Fruit fly (Drosophila melanogaster): ENCODE results near the gene CG2225.
A peak's percentile ranks its signal among the peaks of the same experiment; 100 is the strongest.

Gene CG2225

dm6 chr2L:21618738-21619431 is 58.4 kb downstream of the CG2225 start (continued):
- TF ChIP-seq CG11696 (GFP tag; IDR thresholded peaks at IDR 0.05) (no peak), pfk (GFP tag; optimal IDR thresholded peaks at IDR 0.05) (no peak), CG6654 (GFP tag; optimal IDR thresholded peaks at IDR 0.05) (no peak), Myb (GFP tag; optimal IDR thresholded peaks at IDR 0.05) (peak; percentile 44), pan (optimal IDR thresholded peaks at IDR 0.05) (peak in 1 of 2 experiments; percentile 66), pan (GFP tag; optimal IDR thresholded peaks at IDR 0.05 in 1 of 2, IDR thresholded peaks at IDR 0.05 in 1 of 2) (peak in 1 of 2 experiments; percentile 36), CG15601 (tag; optimal IDR thresholded peaks at IDR 0.05) (peak; percentile 24), CG8089 (GFP tag; optimal IDR thresholded peaks at IDR 0.05) (no peak), CG18262 (tag; optimal IDR thresholded peaks at IDR 0.05) (peak; percentile 44), Hr78 (GFP tag; optimal IDR thresholded peaks at IDR 0.05) (no peak), tup (GFP tag; optimal IDR thresholded peaks at IDR 0.05) (no peak), Ssrp (tag; optimal IDR thresholded peaks at IDR 0.05) (peak; percentile 44), gcm2 (GFP tag; optimal IDR thresholded peaks at IDR 0.05) (no peak), CG31224 (GFP tag; IDR thresholded peaks at IDR 0.05) (no peak), Bdp1 (GFP tag; optimal IDR thresholded peaks at IDR 0.05) (no peak), peb (GFP tag; IDR thresholded peaks at IDR 0.05) (no peak), CG10431 (GFP tag; optimal IDR thresholded peaks at IDR 0.05) (no peak), pnt (GFP tag; optimal IDR thresholded peaks at IDR 0.05) (no peak), luna (GFP tag; optimal IDR thresholded peaks at IDR 0.05) (no peak), Meics (GFP tag; optimal IDR thresholded peaks at IDR 0.05) (peak; percentile 1), CG11723 (GFP tag; optimal IDR thresholded peaks at IDR 0.05) (no peak), CG8290 (GFP tag; optimal IDR thresholded peaks at IDR 0.05) (no peak), CG8290 (tag; optimal IDR thresholded peaks at IDR 0.05) (peak in 1 of 2 experiments; percentile 51), ken (GFP tag; IDR thresholded peaks at IDR 0.05) (no peak), hkb (optimal IDR thresholded peaks at IDR 0.05) (no peak), hkb (GFP tag; IDR thresholded peaks at IDR 0.05) (peak; percentile 38; the same call in 1 of the 2 replicates), CG9932 (GFP tag; IDR thresholded peaks at IDR 0.05) (no peak; the same call in 1 of the 2 replicates), CG1792 (GFP tag; optimal IDR thresholded peaks at IDR 0.05) (no peak), al (GFP tag; IDR thresholded peaks at IDR 0.05) (no peak; the same call in 1 of the 2 replicates), CG3065 (GFP tag; optimal IDR thresholded peaks at IDR 0.05) (peak; percentile 74), danr (GFP tag; IDR thresholded peaks at IDR 0.05) (no peak), CG9215 (GFP tag; IDR thresholded peaks at IDR 0.05) (no peak), ase (GFP tag; IDR thresholded peaks at IDR 0.05) (no peak), bab2 (GFP tag; optimal IDR thresholded peaks at IDR 0.05) (peak; percentile 52), CG13424 (tag; optimal IDR thresholded peaks at IDR 0.05) (peak; percentile 44), ash1 (GFP tag; optimal IDR thresholded peaks at IDR 0.05) (no peak), stwl (tag; optimal IDR thresholded peaks at IDR 0.05) (no peak), CG14014 (GFP tag; IDR thresholded peaks at IDR 0.05) (no peak), CG32532 (GFP tag; IDR thresholded peaks at IDR 0.05) (0 out of 2 replicates have a peak, but pooled peaks have one; percentile 32), chn (GFP tag; optimal IDR thresholded peaks at IDR 0.05) (peak; percentile 34), CG6791 (GFP tag; IDR thresholded peaks at IDR 0.05; ENCODE audit: partially characterized antibody) (0 out of 3 replicates have a peak, but pooled peaks have one; percentile 18), CG8944 (GFP tag; optimal IDR thresholded peaks at IDR 0.05) (peak; percentile 6), D (optimal IDR thresholded peaks at IDR 0.05) (no peak), D (GFP tag; optimal IDR thresholded peaks at IDR 0.05) (peak; percentile 54), vvl (GFP tag; IDR thresholded peaks at IDR 0.05) (peak; percentile 7; the same call in 1 of the 2 replicates), Hr39 (optimal IDR thresholded peaks at IDR 0.05) (no peak), lmd (GFP tag; IDR thresholded peaks at IDR 0.05) (no peak; the same call in 1 of the 2 replicates), CHES-1-like (GFP tag; optimal IDR thresholded peaks at IDR 0.05) (peak; percentile 38), Sry-δ (GFP tag; optimal IDR thresholded peaks at IDR 0.05) (peak; percentile 19), CG3281 (GFP tag; optimal IDR thresholded peaks at IDR 0.05) (peak; percentile 14), CG17612 (GFP tag; IDR thresholded peaks at IDR 0.05) (no peak), Poxn (GFP tag; IDR thresholded peaks at IDR 0.05) (no peak)

All from whole organism, embryonic.